Fruit fly (Drosophila melanogaster) whole organism, prepupa: ENCODE results near the gene CG14565.

ENCODE experiments used
- CG10669 ChIP-seq: fragments of 200-800 bp; sonication (Bioruptor generic); optimal IDR thresholded peaks from 3 replicates; lab custom pipeline; 2018; ENCODE audit warnings: missing biosample characterization, mild to moderate bottlenecking, missing genetic modification characterization, moderate library complexity
- CG9139 ChIP-seq: fragments of 200-800 bp; sonication (Bioruptor generic); optimal IDR thresholded peaks from 3 replicates; lab custom pipeline; 2017; ENCODE audit warnings: missing biosample characterization, mild to moderate bottlenecking, missing genetic modification characterization
- Eip78C ChIP-seq: fragments of 200-800 bp; sonication (Bioruptor generic); peaks from one replicate; lab custom pipeline; 2016; ENCODE audit warnings: missing biosample characterization, missing genetic modification characterization
- Eip93F ChIP-seq: fragments of 200-800 bp; sonication (Bioruptor generic); optimal IDR thresholded peaks from 2 replicates; lab custom pipeline; 2016; ENCODE audit warnings: missing biosample characterization, mild to moderate bottlenecking, missing genetic modification characterization
- Ets96B ChIP-seq: fragments of 200-800 bp; optimal IDR thresholded peaks from 2 replicates; lab custom pipeline; 2019; ENCODE audit warnings: missing biosample characterization, mild to moderate bottlenecking, missing genetic modification characterization, moderate library complexity
- esn ChIP-seq: fragments of 200-800 bp; sonication (Bioruptor generic); optimal IDR thresholded peaks from 2 replicates; lab custom pipeline; 2016; ENCODE audit warnings: missing biosample characterization, mild to moderate bottlenecking, missing genetic modification characterization, moderate library complexity
- svp ChIP-seq: fragments of 200-800 bp; sonication (Bioruptor generic); peaks from one replicate; lab custom pipeline; 2016; ENCODE audit warnings: missing biosample characterization, missing genetic modification characterization

DNA sequence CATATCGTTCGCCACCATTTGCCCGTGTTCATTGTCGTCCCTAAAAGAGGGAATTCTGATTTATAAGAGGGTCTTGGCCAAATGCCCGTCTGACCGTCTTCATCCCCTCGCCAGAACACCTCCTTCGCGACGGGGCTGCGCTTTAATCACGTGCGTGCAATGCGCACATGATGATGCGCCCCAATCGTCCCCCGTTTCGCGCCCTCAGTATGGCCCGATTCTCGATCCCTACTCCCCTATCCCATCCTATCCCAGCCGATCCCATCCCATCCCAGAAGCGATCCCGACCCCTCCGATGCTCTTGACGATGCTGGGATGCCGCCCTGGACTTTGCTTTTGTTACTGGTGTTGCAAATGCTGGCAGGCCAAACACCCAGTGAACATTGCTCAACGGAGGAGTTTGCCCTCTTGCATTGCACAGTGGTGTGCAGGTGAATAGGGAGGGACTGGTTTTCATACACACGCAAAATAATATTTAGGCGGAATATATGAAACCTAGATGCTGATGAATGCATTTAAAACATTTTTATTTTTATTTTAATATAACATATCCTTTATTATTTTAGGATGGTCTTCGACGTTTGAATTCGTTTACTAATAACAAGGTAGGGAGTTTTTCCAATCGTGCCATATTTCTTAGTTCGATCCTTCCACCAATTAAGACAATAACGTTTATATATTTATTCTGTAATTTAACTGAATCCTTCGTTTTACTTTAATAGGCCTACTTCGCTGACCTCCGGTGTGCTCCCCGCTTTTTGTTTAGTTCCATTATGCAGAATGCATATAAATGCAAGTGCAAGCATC is 34.1 kb downstream of the CG14565 start:
- TF ChIP-seq CG9139 (GFP tag; lab: Kevin White, UChicago): peak; percentile 72
- TF ChIP-seq svp (GFP tag; lab: Kevin White, UChicago): peak; percentile 90
- TF ChIP-seq CG10669 (GFP tag; lab: Kevin White, UChicago): peak; percentile 85
- TF ChIP-seq Ets96B (tag; lab: Kevin White, UChicago): peak; percentile 88
- TF ChIP-seq Eip93F (GFP tag; lab: Kevin White, UChicago): peak; percentile 67
- TF ChIP-seq Eip78C (GFP tag; lab: Kevin White, UChicago): peak; percentile 96
- peak; percentile 86 for TF ChIP-seq esn (GFP tag; lab: Kevin White, UChicago)
